Fruit fly (Drosophila melanogaster): ENCODE measurements around the gene axed.

axed gene

DNA sequence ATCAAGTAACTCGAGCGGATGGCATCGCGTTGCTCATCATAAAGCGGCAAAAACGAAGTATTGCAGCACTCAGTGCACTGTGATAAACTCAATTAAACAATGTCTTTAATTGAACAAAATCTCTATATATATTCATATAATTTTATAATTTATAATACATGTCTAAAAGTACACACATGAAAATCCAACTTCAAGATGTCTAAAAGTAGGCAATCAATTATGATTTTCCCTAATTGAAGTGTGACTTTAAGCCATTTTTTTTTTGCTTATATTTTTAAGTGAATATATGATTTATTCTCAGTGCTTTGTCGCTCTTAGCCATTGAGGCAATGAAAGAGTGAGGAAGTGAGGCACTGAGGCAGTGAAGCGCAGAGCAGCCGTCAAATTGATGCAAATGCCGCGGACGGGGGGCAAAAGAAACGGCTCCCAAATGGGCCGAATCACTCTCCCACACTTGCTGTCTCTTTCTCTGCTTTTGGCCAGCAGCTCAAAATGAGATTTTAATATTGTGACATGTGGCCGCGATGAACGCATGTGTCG is 31.7 kb upstream of the axed start (continued):
- TF ChIP-seq row (GFP tag; IDR thresholded peaks at IDR 0.05) (peak; percentile 30; the same call in 1 of the 3 replicates), CG10321 (GFP tag; IDR thresholded peaks at IDR 0.05) (no peak), CG17359 (tag; optimal IDR thresholded peaks at IDR 0.05) (peak; percentile 27), luna (GFP tag; optimal IDR thresholded peaks at IDR 0.05) (no peak), Hr51 (GFP tag; optimal IDR thresholded peaks at IDR 0.05) (peak in 1 of 2 experiments; percentile 32), lab (GFP tag; optimal IDR thresholded peaks at IDR 0.05) (no peak), H15 (GFP tag; IDR thresholded peaks at IDR 0.05) (no peak), sna (GFP tag; IDR thresholded peaks at IDR 0.05; ENCODE audit: partially characterized antibody) (no peak), Adf1 (GFP tag; IDR thresholded peaks at IDR 0.05) (no peak), chm (GFP tag; IDR thresholded peaks at IDR 0.05) (no peak), dan (GFP tag; IDR thresholded peaks at IDR 0.05) (no peak), CG17829 (tag; optimal IDR thresholded peaks at IDR 0.05) (no peak), Med (GFP tag) (peak; percentile 45), Rfx (GFP tag; IDR thresholded peaks at IDR 0.05) (no peak), ewg (GFP tag; optimal IDR thresholded peaks at IDR 0.05) (no peak), YL-1 (GFP tag; optimal IDR thresholded peaks at IDR 0.05) (no peak), CG11398 (GFP tag; optimal IDR thresholded peaks at IDR 0.05) (no peak), fd96Cb (tag; optimal IDR thresholded peaks at IDR 0.05) (peak; percentile 10), Lim3 (GFP tag; IDR thresholded peaks at IDR 0.05) (no peak), CG5953 (GFP tag; IDR thresholded peaks at IDR 0.05) (no peak), dmrt99B (tag; optimal IDR thresholded peaks at IDR 0.05) (peak; percentile 46), chinmo (GFP tag; IDR thresholded peaks at IDR 0.05; ENCODE audit: partially characterized antibody) (no peak), CG4617 (GFP tag; optimal IDR thresholded peaks at IDR 0.05; ENCODE audit: borderline replicate concordance) (no peak), tgo (GFP tag; IDR thresholded peaks at IDR 0.05) (no peak), gcm (GFP tag; optimal IDR thresholded peaks at IDR 0.05) (no peak), Dip3 (GFP tag; optimal IDR thresholded peaks at IDR 0.05) (no peak), Lpt (GFP tag; optimal IDR thresholded peaks at IDR 0.05) (no peak), CG7357 (GFP tag; IDR thresholded peaks at IDR 0.05) (no peak), Taf1 (GFP tag; IDR thresholded peaks at IDR 0.05) (no peak), CG17361 (GFP tag; IDR thresholded peaks at IDR 0.05) (no peak), Max (GFP tag; optimal IDR thresholded peaks at IDR 0.05) (no peak), CG18262 (tag; optimal IDR thresholded peaks at IDR 0.05) (no peak), CG4424 (GFP tag; optimal IDR thresholded peaks at IDR 0.05) (no peak), CG6683 (GFP tag; optimal IDR thresholded peaks at IDR 0.05) (no peak), CG8281 (tag; optimal IDR thresholded peaks at IDR 0.05) (peak; percentile 99), CG43689 (GFP tag; IDR thresholded peaks at IDR 0.05) (no peak), CG17612 (GFP tag; IDR thresholded peaks at IDR 0.05) (peak; percentile 72; the same call in 1 of the 2 replicates), CG11560 (tag; IDR thresholded peaks at IDR 0.05) (no peak), Atf6 (GFP tag; IDR thresholded peaks at IDR 0.05) (no peak)

DNA sequence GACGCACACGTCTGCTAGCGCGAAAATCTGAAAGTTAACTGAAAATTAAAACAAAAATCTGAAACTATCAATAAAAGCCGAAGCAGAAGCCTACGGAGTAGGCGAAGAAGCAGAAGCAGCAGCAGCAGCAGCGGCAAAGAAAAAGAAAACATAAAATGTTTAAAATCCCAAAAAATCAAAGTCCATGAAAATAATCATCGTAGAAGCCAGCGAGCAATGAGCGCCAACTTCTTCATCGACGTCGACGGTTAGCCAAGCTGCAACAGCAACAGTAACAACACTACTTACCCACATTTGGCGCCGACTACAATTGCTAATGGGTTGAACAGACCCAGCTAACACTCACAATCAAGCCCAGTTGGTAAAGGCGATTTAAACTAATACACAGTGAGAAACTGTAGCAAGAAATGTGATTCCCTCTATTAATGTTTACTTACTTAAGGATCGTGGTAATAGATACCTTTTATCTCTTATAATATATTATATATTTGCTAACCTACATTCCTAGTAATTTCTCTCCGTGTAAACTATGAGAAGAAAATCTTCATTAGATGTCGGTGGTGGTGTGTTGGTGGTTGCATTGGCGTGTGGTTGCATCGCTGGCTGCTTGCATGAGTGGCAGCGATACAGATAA is 19.6 kb upstream of the axed start, which contains the start of gene jv:
Gene jv (minus strand): TSS at position 51 of the 634 bp plus-strand sequence.
- TF ChIP-seq Bteb2 (GFP tag; optimal IDR thresholded peaks at IDR 0.05): no peak
- no peak for TF ChIP-seq Atf-2 (GFP tag; optimal IDR thresholded peaks at IDR 0.05)
- no peak for TF ChIP-seq CG7372 (GFP tag; IDR thresholded peaks at IDR 0.05)
- peak; percentile 18 for TF ChIP-seq CG17385 (GFP tag; optimal IDR thresholded peaks at IDR 0.05)
- peak; percentile 39 for TF ChIP-seq Oli (tag; optimal IDR thresholded peaks at IDR 0.05)
- no peak for TF ChIP-seq CG9437 (GFP tag; optimal IDR thresholded peaks at IDR 0.05)
- TF ChIP-seq CG17328 (GFP tag; IDR thresholded peaks at IDR 0.05): peak; percentile 48
- no peak for TF ChIP-seq prd (optimal IDR thresholded peaks at IDR 0.05)
- TF ChIP-seq prd (GFP tag; IDR thresholded peaks at IDR 0.05): peak; percentile 55; the same call in 2 of the 3 replicates
- TF ChIP-seq CG4820 (GFP tag; optimal IDR thresholded peaks at IDR 0.05): peak; percentile 13
- TF ChIP-seq az2 (GFP tag; optimal IDR thresholded peaks at IDR 0.05): no peak
- no peak for TF ChIP-seq Bgb (GFP tag; IDR thresholded peaks at IDR 0.05; ENCODE audit: partially characterized antibody)
- 0 out of 2 replicates have a peak, but pooled peaks have one; percentile 15 for TF ChIP-seq Gsc (GFP tag; IDR thresholded peaks at IDR 0.05)
- TF ChIP-seq GATAe (GFP tag; conservative IDR thresholded peaks at IDR 0.05): no peak

Measured in whole organism, embryonic.